Worm (Caenorhabditis elegans) whole organism, mixed stage, embryonic: Measurements from ENCODE around the gene acly-1.

ENCODE experiments used
- ceh-43 ChIP-seq: fragments of 200-800 bp; sonication (Bioruptor generic); optimal IDR thresholded peaks from 2 replicates; lab custom pipeline; 2018; ENCODE audit warnings: mild to moderate bottlenecking, missing genetic modification characterization, moderate library complexity, missing compliant biosample characterization
- ceh-83 ChIP-seq: fragments of 200-800 bp; sonication (Bioruptor generic); optimal IDR thresholded peaks from 2 replicates; lab custom pipeline; 2018; ENCODE audit warnings: mild to moderate bottlenecking, missing genetic modification characterization, missing compliant biosample characterization
- cnd-1 ChIP-seq: fragments of 200-800 bp; sonication (Bioruptor generic); optimal IDR thresholded peaks from 2 replicates; lab custom pipeline; 2018; ENCODE audit warnings: mild to moderate bottlenecking, missing genetic modification characterization, missing compliant biosample characterization
- drap-1 ChIP-seq: fragments of 200-800 bp; sonication (Bioruptor generic); optimal IDR thresholded peaks from 3 replicates; lab custom pipeline; 2018; ENCODE audit warnings: mild to moderate bottlenecking, missing genetic modification characterization, missing compliant biosample characterization
- elt-1 ChIP-seq: sonication (generic microtip); optimal IDR thresholded peaks from 2 replicates; lab custom pipeline; 2017; ENCODE audit warnings: missing genetic modification characterization, mild to moderate bottlenecking, missing compliant biosample characterization, antibody characterized with exemption, moderate library complexity, borderline replicate concordance; ENCODE audit not compliant: insufficient read depth
- elt-3 ChIP-seq: fragments of 150-350 bp; optimal IDR thresholded peaks from 2 replicates; lab custom pipeline; 2014; ENCODE audit warnings: missing biosample characterization, missing genetic modification characterization
- flh-1 ChIP-seq: fragments of 200-800 bp; sonication (Bioruptor generic); optimal IDR thresholded peaks from 2 replicates; lab custom pipeline; 2018; ENCODE audit warnings: mild to moderate bottlenecking, missing genetic modification characterization, moderate library complexity, missing compliant biosample characterization
- ham-2 ChIP-seq: fragments of 200-800 bp; sonication (Bioruptor generic); optimal IDR thresholded peaks from 2 replicates; lab custom pipeline; 2018; ENCODE audit warnings: mild to moderate bottlenecking, missing genetic modification characterization, missing compliant biosample characterization
- lsy-2 ChIP-seq: fragments of 150-350 bp; optimal IDR thresholded peaks from 2 replicates; lab custom pipeline; 2014; ENCODE audit warnings: missing biosample characterization, missing genetic modification characterization
- mab-5 ChIP-seq: fragments of 150-350 bp; optimal IDR thresholded peaks from 2 replicates; lab custom pipeline; 2014; ENCODE audit warnings: missing biosample characterization, missing genetic modification characterization
- mep-1 ChIP-seq: fragments of 150-350 bp; optimal IDR thresholded peaks from 2 replicates; lab custom pipeline; 2017; ENCODE audit warnings: missing biosample characterization, missing genetic modification reagents, missing genetic modification characterization, inconsistent platforms
- nhr-12 ChIP-seq: fragments of 150-350 bp; optimal IDR thresholded peaks from 2 replicates; lab custom pipeline; 2014; ENCODE audit warnings: missing biosample characterization, missing genetic modification characterization
- nhr-2 ChIP-seq: fragments of 150-350 bp; optimal IDR thresholded peaks from 2 replicates; lab custom pipeline; 2014; ENCODE audit warnings: missing biosample characterization, missing genetic modification characterization
- nhr-76 ChIP-seq: sonication (generic microtip); optimal IDR thresholded peaks from 2 replicates; lab custom pipeline; 2017; ENCODE audit warnings: missing biosample characterization, missing genetic modification characterization
- sem-2 ChIP-seq: fragments of 200-800 bp; sonication (Bioruptor generic); optimal IDR thresholded peaks from 2 replicates; lab custom pipeline; 2018; ENCODE audit warnings: mild to moderate bottlenecking, missing genetic modification characterization, missing compliant biosample characterization
- snpc-4 ChIP-seq: fragments of 150-350 bp; optimal IDR thresholded peaks from 2 replicates; lab custom pipeline; 2014; ENCODE audit warnings: missing biosample characterization, missing genetic modification characterization
- sptf-1 ChIP-seq: sonication (generic microtip); optimal IDR thresholded peaks from 2 replicates; lab custom pipeline; 2017; ENCODE audit warnings: mild to moderate bottlenecking, missing genetic modification characterization, moderate library complexity, missing compliant biosample characterization
- tbx-8 ChIP-seq: fragments of 200-800 bp; sonication (Bioruptor generic); optimal IDR thresholded peaks from 2 replicates; lab custom pipeline; 2018; ENCODE audit warnings: mild to moderate bottlenecking, missing genetic modification characterization, moderate library complexity, missing compliant biosample characterization
- unc-120 ChIP-seq: sonication (generic microtip); optimal IDR thresholded peaks from 2 replicates; lab custom pipeline; 2017; ENCODE audit warnings: missing genetic modification characterization, missing compliant biosample characterization; ENCODE audit not compliant: poor library complexity, severe bottlenecking
- zip-8 ChIP-seq: fragments of 150-350 bp; optimal IDR thresholded peaks from 2 replicates; lab custom pipeline; 2014; ENCODE audit warnings: missing biosample characterization, missing genetic modification characterization

The acly-1 gene

ce11 chrX:1527338-1527737 is 48.0 kb downstream of the acly-1 start:
- TF ChIP-seq elt-1 (tag; lab: Kevin White, UChicago), result peak; percentile 24
- no peak for TF ChIP-seq zip-8 (tag; lab: Kevin White, UChicago)
- TF ChIP-seq ham-2, result peak; percentile 4

- TF ChIP-seq lsy-2 (tag; lab: Kevin White, UChicago) (no peak), zip-8 (tag; lab: Kevin White, UChicago) (no peak), snpc-4 (tag; lab: Kevin White, UChicago) (no peak), ceh-43 (GFP tag; lab: Kevin White, UChicago) (no peak), nhr-12 (no peak), flh-1 (GFP tag; lab: Kevin White, UChicago) (no peak), tbx-8 (GFP tag; lab: Kevin White, UChicago) (no peak), elt-3 (tag; lab: Kevin White, UChicago) (no peak), nhr-2 (tag; lab: Kevin White, UChicago) (no peak), nhr-76 (tag; lab: Kevin White, UChicago) (no peak), ceh-83 (GFP tag; lab: Kevin White, UChicago) (no peak), mab-5 (tag; lab: Kevin White, UChicago) (no peak), unc-120 (tag; lab: Kevin White, UChicago) (no peak), cnd-1 (tag; lab: Kevin White, UChicago) (no peak)
- TF ChIP-seq, all 35 proteins: peak for 0
Observed at ce11 chrX:1528107-1528506, 48.8 kb downstream of the acly-1 start.

ce11 chrX:1529013-1529412 is 49.7 kb downstream of the acly-1 start:
- TF ChIP-seq sem-2 (GFP tag; lab: Kevin White, UChicago) (no peak), sptf-1 (peak; percentile 44), nhr-2 (tag; lab: Kevin White, UChicago) (peak; percentile 41), mep-1 (peak; percentile 36), drap-1 (GFP tag; lab: Kevin White, UChicago) (no peak)
